Worm (Caenorhabditis elegans) whole organism, L2 larva: ENCODE measurements around the gene zip-2.

Experiments
- C34F6.9 ChIP-seq: fragments of 150-350 bp; optimal IDR thresholded peaks from 2 replicates; lab custom pipeline; 2014; ENCODE audit warnings: missing biosample characterization, missing genetic modification characterization
- F13H6.1 ChIP-seq: sonication (generic microtip); optimal IDR thresholded peaks from 2 replicates; lab custom pipeline; 2016; ENCODE audit warnings: missing genetic modification characterization, missing compliant biosample characterization
- R02D3.7 ChIP-seq: fragments of 150-350 bp; optimal IDR thresholded peaks from 2 replicates; lab custom pipeline; 2014; ENCODE audit warnings: missing biosample characterization, missing genetic modification characterization
- Y55F3AM.14 ChIP-seq: fragments of 200-800 bp; sonication (Bioruptor generic); optimal IDR thresholded peaks from 2 replicates; lab custom pipeline; 2018; ENCODE audit warnings: mild to moderate bottlenecking, missing genetic modification characterization, missing compliant biosample characterization
- ZK546.5 ChIP-seq: sonication (generic microtip); optimal IDR thresholded peaks from 2 replicates; lab custom pipeline; 2017; ENCODE audit warnings: missing biosample characterization, missing genetic modification characterization
- aly-2 ChIP-seq: fragments of 150-350 bp; optimal IDR thresholded peaks from 2 replicates; lab custom pipeline; 2014; ENCODE audit warnings: missing biosample characterization, missing genetic modification characterization
- ama-1 ChIP-seq: fragments of 150-350 bp; optimal IDR thresholded peaks from 2 replicates; lab custom pipeline; 2018; ENCODE audit warnings: inconsistent platforms
- blmp-1 ChIP-seq: sonication (generic microtip); optimal IDR thresholded peaks from 2 replicates; lab custom pipeline; 2017; ENCODE audit warnings: missing genetic modification characterization, mild to moderate bottlenecking, missing compliant biosample characterization, antibody characterized with exemption, moderate library complexity; ENCODE audit not compliant: insufficient read depth
- ceh-16 ChIP-seq: fragments of 150-350 bp; optimal IDR thresholded peaks from 2 replicates; lab custom pipeline; 2014; ENCODE audit warnings: missing biosample characterization, missing genetic modification characterization
- crh-2 ChIP-seq: sonication (generic microtip); optimal IDR thresholded peaks from 2 replicates; lab custom pipeline; 2017; ENCODE audit warnings: missing biosample characterization, missing genetic modification characterization
- dmd-4 ChIP-seq: sonication (generic microtip); optimal IDR thresholded peaks from 2 replicates; lab custom pipeline; 2017; ENCODE audit warnings: missing biosample characterization, missing genetic modification characterization
- egl-27 ChIP-seq: sonication (generic microtip); optimal IDR thresholded peaks from 3 replicates; lab custom pipeline; 2017; ENCODE audit warnings: missing biosample characterization, missing genetic modification reagents, missing genetic modification characterization
- elt-3 ChIP-seq: sonication (generic microtip); optimal IDR thresholded peaks from 2 replicates; lab custom pipeline; 2017; ENCODE audit warnings: missing biosample characterization, missing genetic modification characterization
- fos-1 ChIP-seq: fragments of 150-350 bp; optimal IDR thresholded peaks from 2 replicates; lab custom pipeline; 2014; ENCODE audit warnings: missing biosample characterization, missing genetic modification characterization
- gmeb-1 ChIP-seq: fragments of 150-350 bp; optimal IDR thresholded peaks from 2 replicates; lab custom pipeline; 2014; ENCODE audit warnings: missing biosample characterization, missing genetic modification characterization
- lin-11 ChIP-seq: fragments of 150-350 bp; sonication (generic microtip); optimal IDR thresholded peaks from 2 replicates; lab custom pipeline; 2014; ENCODE audit warnings: missing biosample characterization, missing genetic modification characterization, inconsistent platforms, mixed read lengths
- lin-13 ChIP-seq: fragments of 150-350 bp; optimal IDR thresholded peaks from 2 replicates; lab custom pipeline; 2014; ENCODE audit warnings: missing biosample characterization, missing genetic modification reagents, missing genetic modification characterization
- lsy-2 ChIP-seq, 2 experiments: fragments of 150-350 bp in 1 of 2; sonication (generic microtip) in 1 of 2; optimal IDR thresholded peaks; 2 replicates each; lab custom pipeline; 2014 to 2017; ENCODE audit warnings: missing biosample characterization in 2 of 2, missing genetic modification characterization in 2 of 2
- mab-5 ChIP-seq: fragments of 150-350 bp; optimal IDR thresholded peaks from 2 replicates; lab custom pipeline; 2014; ENCODE audit warnings: missing biosample characterization, missing genetic modification characterization
- mdl-1 ChIP-seq, 2 experiments: fragments of 150-350 bp in 1 of 2; sonication (generic microtip) in 1 of 2; optimal IDR thresholded peaks; 2 replicates each; lab custom pipeline; 2017; ENCODE audit warnings: missing biosample characterization in 2 of 2, missing genetic modification characterization in 2 of 2
- nhr-129 ChIP-seq: fragments of 150-350 bp; optimal IDR thresholded peaks from 2 replicates; lab custom pipeline; 2014; ENCODE audit warnings: missing biosample characterization, missing genetic modification characterization
- nhr-21 ChIP-seq: fragments of 150-350 bp; optimal IDR thresholded peaks from 2 replicates; lab custom pipeline; 2014; ENCODE audit warnings: missing biosample characterization, missing genetic modification characterization
- nhr-23 ChIP-seq: fragments of 150-350 bp; optimal IDR thresholded peaks from 2 replicates; lab custom pipeline; 2014; ENCODE audit warnings: missing biosample characterization, missing genetic modification reagents, missing genetic modification characterization
- nhr-237 ChIP-seq: fragments of 150-350 bp; optimal IDR thresholded peaks from 2 replicates; lab custom pipeline; 2014; ENCODE audit warnings: missing biosample characterization, missing genetic modification characterization
- nhr-25 ChIP-seq: fragments of 150-350 bp; sonication (generic microtip); optimal IDR thresholded peaks from 3 replicates; lab custom pipeline; 2014; ENCODE audit warnings: missing biosample characterization, missing genetic modification characterization
- nhr-6 ChIP-seq: fragments of 150-350 bp; optimal IDR thresholded peaks from 2 replicates; lab custom pipeline; 2014; ENCODE audit warnings: missing biosample characterization, missing genetic modification characterization
- nhr-77 ChIP-seq: fragments of 150-350 bp; optimal IDR thresholded peaks from 2 replicates; lab custom pipeline; 2014; ENCODE audit warnings: missing biosample characterization, missing genetic modification characterization
- peb-1 ChIP-seq: fragments of 150-350 bp; optimal IDR thresholded peaks from 2 replicates; lab custom pipeline; 2014; ENCODE audit warnings: missing biosample characterization, missing genetic modification characterization
- sma-3 ChIP-seq: sonication (generic microtip); optimal IDR thresholded peaks from 2 replicates; lab custom pipeline; 2016; ENCODE audit warnings: missing genetic modification reagents, missing genetic modification characterization, missing compliant biosample characterization
- sma-9 ChIP-seq, 2 experiments: fragments of 150-350 bp in 1 of 2; sonication (generic microtip) in 1 of 2; optimal IDR thresholded peaks; 2 replicates each; lab custom pipeline; 2014 to 2016; ENCODE audit warnings: missing genetic modification characterization in 2 of 2, mild to moderate bottlenecking in 1 of 2, missing biosample characterization in 1 of 2, missing compliant biosample characterization in 1 of 2, missing genetic modification reagents in 1 of 2, moderate library complexity in 1 of 2
- snpc-4 ChIP-seq: fragments of 150-350 bp; optimal IDR thresholded peaks from 2 replicates; lab custom pipeline; 2014; ENCODE audit warnings: missing biosample characterization, missing genetic modification characterization
- unc-39 ChIP-seq: fragments of 150-350 bp; optimal IDR thresholded peaks from 2 replicates; lab custom pipeline; 2014; ENCODE audit warnings: missing biosample characterization, missing genetic modification characterization
- unc-55 ChIP-seq: fragments of 150-350 bp; sonication (generic microtip); optimal IDR thresholded peaks from 3 replicates; lab custom pipeline; 2014; ENCODE audit warnings: missing biosample characterization, missing genetic modification reagents, missing genetic modification characterization
- unc-62 ChIP-seq: fragments of 150-350 bp; optimal IDR thresholded peaks from 2 replicates; lab custom pipeline; 2014; ENCODE audit warnings: missing biosample characterization, missing genetic modification reagents, missing genetic modification characterization
- zag-1 ChIP-seq: fragments of 150-350 bp; optimal IDR thresholded peaks from 2 replicates; lab custom pipeline; 2014; ENCODE audit warnings: missing biosample characterization, missing genetic modification characterization
- ztf-1 ChIP-seq: fragments of 200-800 bp; sonication (Bioruptor generic); conservative IDR thresholded peaks from 2 replicates; pipeline ENCODE4 v1.3.6; 2022; ENCODE audit warnings: missing genetic modification characterization, missing compliant biosample characterization
- ztf-11 ChIP-seq: sonication (generic microtip); optimal IDR thresholded peaks from 2 replicates; lab custom pipeline; 2017; ENCODE audit warnings: missing biosample characterization, missing genetic modification characterization
- ztf-4 ChIP-seq: fragments of 150-350 bp; optimal IDR thresholded peaks from 2 replicates; lab custom pipeline; 2014; ENCODE audit warnings: missing biosample characterization, missing genetic modification characterization

Gene zip-2

DNA sequence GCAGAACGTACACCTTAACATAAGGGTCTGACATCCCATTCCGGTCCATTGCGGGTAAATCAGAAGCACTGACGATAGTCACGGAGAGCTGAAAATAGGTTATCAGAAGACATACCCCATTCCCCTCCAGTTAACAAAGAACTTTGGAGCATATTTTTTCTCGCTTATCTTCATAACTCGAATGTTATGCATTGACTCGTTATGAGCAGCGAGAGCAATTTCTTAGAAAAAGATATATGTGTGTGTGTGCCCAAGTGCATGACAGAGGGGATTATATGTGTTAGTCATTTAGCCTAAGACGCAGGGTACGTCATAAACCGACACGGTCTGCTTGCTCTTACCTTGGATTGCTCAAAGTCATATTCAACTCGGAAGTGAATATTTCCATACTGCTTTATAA, 43.2 kb upstream of the zip-2 start:
- no peak for TF ChIP-seq fos-1 (tag; lab: Kevin White, UChicago)
- TF ChIP-seq aly-2 = no peak
- TF ChIP-seq zag-1 = no peak
- no peak for TF ChIP-seq lin-11 (tag; lab: Kevin White, UChicago)
- peak in 1 of 2 experiments; percentile 39 for TF ChIP-seq lsy-2 (tag; optimal IDR thresholded peaks at IDR 0.05; lab: Kevin White, UChicago)
- TF ChIP-seq ztf-1 = no peak
- peak; percentile 5 for TF ChIP-seq nhr-21
- TF ChIP-seq nhr-6 = no peak
- no peak for TF ChIP-seq ceh-16 (tag; lab: Kevin White, UChicago)

DNA sequence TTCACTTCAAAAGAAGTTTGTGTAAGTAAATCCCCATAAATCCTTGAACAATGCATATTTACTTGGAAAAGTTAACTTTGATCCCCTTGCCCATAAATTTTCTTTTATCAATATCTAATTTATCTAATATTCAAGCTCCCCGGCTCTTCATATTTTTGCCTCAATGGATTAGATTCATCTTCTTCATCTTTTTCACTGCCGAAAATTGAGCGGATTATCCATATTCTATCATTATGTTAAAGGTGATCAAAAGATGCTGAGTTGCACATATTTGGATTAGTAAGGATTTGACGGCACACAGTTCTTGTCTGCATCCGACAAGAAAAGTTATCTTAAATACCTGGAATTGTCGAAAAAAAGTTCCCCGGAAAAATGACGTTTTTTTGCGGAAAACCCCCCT, 42.2 kb upstream of the zip-2 start:
- TF ChIP-seq nhr-23 (no peak), R02D3.7 (tag; lab: Kevin White, UChicago) (no peak), egl-27 (no peak), ztf-1 (no peak), unc-62 (GFP tag; lab: Kevin White, UChicago) (no peak), aly-2 (no peak), ceh-16 (tag; lab: Kevin White, UChicago) (no peak)

DNA sequence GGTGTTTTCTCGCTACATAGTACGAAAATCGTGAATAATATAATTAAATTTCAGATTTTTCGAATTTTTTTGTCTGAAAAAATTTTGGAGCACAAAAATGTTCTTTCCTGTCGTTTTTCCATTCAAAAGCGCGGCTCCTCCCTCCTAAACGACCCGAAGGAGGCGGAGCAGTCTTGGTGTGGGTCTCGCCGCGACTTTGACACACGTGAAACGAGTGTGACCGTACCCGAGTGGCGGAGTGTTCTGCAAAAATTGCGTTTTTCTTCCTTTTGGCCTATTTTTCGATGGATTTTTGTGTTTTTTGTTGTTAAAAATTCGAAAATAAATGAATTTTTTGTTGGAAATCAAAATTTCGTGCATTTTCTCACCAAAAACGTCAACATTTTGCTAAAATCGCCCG, 39.2 kb upstream of the zip-2 start, which contains the start of gene snt-2:
TSS of gene snt-2 (minus strand) at position 139 of the 400 bp plus-strand sequence.
- TF ChIP-seq ceh-16 (tag; lab: Kevin White, UChicago) (peak; percentile 21), C34F6.9 (tag; lab: Kevin White, UChicago) (peak; percentile 72), unc-62 (GFP tag; lab: Kevin White, UChicago) (no peak), nhr-21 (peak; percentile 56), F13H6.1 (peak; percentile 45), ama-1 (lab: Kevin White, UChicago) (no peak), Y55F3AM.14 (GFP tag; lab: Kevin White, UChicago) (peak; percentile 36), mab-5 (tag; lab: Kevin White, UChicago) (peak; percentile 4), elt-3 (tag; lab: Kevin White, UChicago) (no peak), lin-13 (GFP tag; lab: Kevin White, UChicago) (peak; percentile 75), nhr-77 (tag; lab: Kevin White, UChicago) (no peak), fos-1 (tag; lab: Kevin White, UChicago) (peak; percentile 48), ZK546.5 (tag; lab: Kevin White, UChicago) (peak; percentile 36), dmd-4 (tag; lab: Kevin White, UChicago) (no peak), ztf-4 (tag; lab: Kevin White, UChicago) (no peak), unc-55 (GFP tag; lab: Kevin White, UChicago) (peak; percentile 92), mdl-1 (tag; optimal IDR thresholded peaks at IDR 0.05; lab: Kevin White, UChicago) (peak in 1 of 2 experiments; percentile 39), nhr-25 (tag; lab: Kevin White, UChicago) (peak; percentile 50), lin-11 (tag; lab: Kevin White, UChicago) (peak; percentile 72), crh-2 (peak; percentile 81), lsy-2 (tag; optimal IDR thresholded peaks at IDR 0.05; lab: Kevin White, UChicago) (peak; percentile 97 to 99), gmeb-1 (peak; percentile 78), nhr-129 (peak; percentile 71), nhr-6 (no peak), sma-3 (peak; percentile 61), sma-9 (GFP tag; optimal IDR thresholded peaks at IDR 0.05; lab: Kevin White, UChicago) (peak; percentile 40), sma-9 (tag; optimal IDR thresholded peaks at IDR 0.05; lab: Kevin White, UChicago) (no peak), snpc-4 (tag; lab: Kevin White, UChicago) (peak; percentile 25), zag-1 (no peak), R02D3.7 (tag; lab: Kevin White, UChicago) (no peak)

ce11 chrIII:794000-794399, 38.8 kb upstream of the zip-2 start, which contains the start of gene rps-29:
rps-29 (plus strand) TSS chrIII:794300.
- TF ChIP-seq nhr-129 (no peak), nhr-237 (tag; lab: Kevin White, UChicago) (no peak)

- TF ChIP-seq nhr-21 = no peak
- no peak for TF ChIP-seq unc-39
- no peak for TF ChIP-seq nhr-25 (tag; lab: Kevin White, UChicago)
- TF ChIP-seq nhr-237 (tag; lab: Kevin White, UChicago) = no peak
- TF ChIP-seq lsy-2 (tag; optimal IDR thresholded peaks at IDR 0.05; lab: Kevin White, UChicago) = no peak
- TF ChIP-seq aly-2 = no peak
- no peak for TF ChIP-seq elt-3 (tag; lab: Kevin White, UChicago)
- no peak for TF ChIP-seq sma-9 (GFP tag; optimal IDR thresholded peaks at IDR 0.05; lab: Kevin White, UChicago)
- no peak for TF ChIP-seq sma-9 (tag; optimal IDR thresholded peaks at IDR 0.05; lab: Kevin White, UChicago)
- TF ChIP-seq ztf-11 (tag; lab: Kevin White, UChicago) = no peak
- no peak for TF ChIP-seq blmp-1 (tag; lab: Kevin White, UChicago)
- no peak for TF ChIP-seq peb-1 (tag; lab: Kevin White, UChicago)
- no peak for TF ChIP-seq snpc-4 (tag; lab: Kevin White, UChicago)
- TF ChIP-seq, all 48 proteins: peak for 0
Observed at ce11 chrIII:794984-795596, 37.7 kb upstream of the zip-2 start, which contains the start of gene trpp-11. trpp-11 (plus strand) TSS chrIII:795136.
